Worm (Caenorhabditis elegans) whole organism, L1 larva: ENCODE data around the gene Y15E3A.5.

Experiments
- C16A3.4 ChIP-seq: fragments of 150-350 bp; optimal IDR thresholded peaks from 2 replicates; lab custom pipeline; 2014; ENCODE audit warnings: missing biosample characterization, missing genetic modification characterization
- alr-1 ChIP-seq: fragments of 200-800 bp; sonication (Bioruptor generic); optimal IDR thresholded peaks from 2 replicates; lab custom pipeline; 2018; ENCODE audit warnings: borderline replicate concordance, mild to moderate bottlenecking, missing genetic modification characterization, missing compliant biosample characterization
- ama-1 ChIP-seq: fragments of 150-350 bp; optimal IDR thresholded peaks from 2 replicates; lab custom pipeline; 2014
- blmp-1 ChIP-seq: fragments of 150-350 bp; optimal IDR thresholded peaks from 2 replicates; lab custom pipeline; 2014; ENCODE audit warnings: missing biosample characterization, missing genetic modification characterization
- ceh-63 ChIP-seq: fragments of 200-800 bp; sonication (Bioruptor generic); optimal IDR thresholded peaks from 2 replicates; lab custom pipeline; 2018; ENCODE audit warnings: mild to moderate bottlenecking, missing genetic modification characterization, missing compliant biosample characterization
- ceh-82 ChIP-seq, 3 experiments: fragments of 150-350 bp in 1 of 3; sonication (generic microtip) in 2 of 3; optimal IDR thresholded peaks; 2 replicates each; lab custom pipeline; 2014 to 2017; ENCODE audit warnings: missing biosample characterization in 3 of 3, missing genetic modification characterization in 3 of 3
- ceh-88 ChIP-seq: fragments of 200-800 bp; sonication (Bioruptor generic); IDR thresholded peaks from 2 replicates; pipeline ENCODE4 v1.3.6; 2022; ENCODE audit warnings: missing genetic modification characterization, missing compliant biosample characterization
- ceh-90 ChIP-seq: sonication (generic microtip); optimal IDR thresholded peaks from 2 replicates; lab custom pipeline; 2016; ENCODE audit warnings: missing genetic modification characterization, missing compliant biosample characterization
- efl-1 ChIP-seq, 4 experiments: fragments of 150-350 bp; optimal IDR thresholded peaks in 3 of 4; peaks in 1 of 4; 1 replicate in 1 of 4; 2 replicates in 3 of 4; lab custom pipeline; 2014; ENCODE audit warnings: missing biosample characterization in 2 of 4, missing genetic modification characterization in 2 of 4, missing genetic modification reagents in 2 of 4
- efl-3 ChIP-seq: fragments of 200-800 bp; sonication (Bioruptor generic); optimal IDR thresholded peaks from 2 replicates; lab custom pipeline; 2018; ENCODE audit warnings: mild to moderate bottlenecking, missing genetic modification characterization, missing compliant biosample characterization
- egl-13 ChIP-seq: sonication (generic microtip); optimal IDR thresholded peaks from 2 replicates; lab custom pipeline; 2016; ENCODE audit warnings: missing genotype, missing genetic modification reagents, missing genetic modification characterization, missing compliant biosample characterization
- elt-2 ChIP-seq: sonication (generic microtip); optimal IDR thresholded peaks from 2 replicates; lab custom pipeline; 2016; ENCODE audit warnings: missing genetic modification characterization, mild to moderate bottlenecking, inconsistent platforms, missing compliant biosample characterization, missing genetic modification reagents
- elt-3 ChIP-seq, 6 experiments: fragments of 150-350 bp in 1 of 6; sonication (generic microtip); optimal IDR thresholded peaks; 2 replicates each; lab custom pipeline; 2017 to 2018; ENCODE audit warnings: missing biosample characterization in 6 of 6, missing genetic modification characterization in 6 of 6, inconsistent platforms in 1 of 6
- ets-5 ChIP-seq: fragments of 200-800 bp; sonication (Bioruptor generic); IDR thresholded peaks from 2 replicates; pipeline ENCODE4 v1.3.6; 2022; ENCODE audit warnings: missing genetic modification characterization, missing compliant biosample characterization
- fkh-10 ChIP-seq: sonication (generic microtip); optimal IDR thresholded peaks from 2 replicates; lab custom pipeline; 2017; ENCODE audit warnings: missing biosample characterization, missing genetic modification reagents, missing genetic modification characterization
- fkh-4 ChIP-seq: sonication (generic microtip); optimal IDR thresholded peaks from 2 replicates; lab custom pipeline; 2016; ENCODE audit warnings: missing compliant biosample characterization, missing genetic modification characterization, borderline replicate concordance
- fkh-8 ChIP-seq: sonication (generic microtip); optimal IDR thresholded peaks from 2 replicates; lab custom pipeline; 2016; ENCODE audit warnings: mild to moderate bottlenecking, missing genetic modification characterization, missing compliant biosample characterization
- fos-1 ChIP-seq: fragments of 150-350 bp; optimal IDR thresholded peaks from 2 replicates; lab custom pipeline; 2014; ENCODE audit warnings: missing biosample characterization, missing genetic modification characterization
- grh-1 ChIP-seq: fragments of 200-800 bp; sonication (Bioruptor generic); IDR thresholded peaks from 2 replicates; pipeline ENCODE4 v1.3.6; 2022; ENCODE audit warnings: missing genetic modification reagents, missing genetic modification characterization, missing compliant biosample characterization
- hlh-4 ChIP-seq: sonication (generic microtip); optimal IDR thresholded peaks from 2 replicates; lab custom pipeline; 2016; ENCODE audit warnings: mild to moderate bottlenecking, missing genetic modification characterization, missing compliant biosample characterization
- hpl-2 ChIP-seq: fragments of 150-350 bp; optimal IDR thresholded peaks from 2 replicates; lab custom pipeline; 2014; ENCODE audit warnings: missing biosample characterization, missing genetic modification reagents, missing genetic modification characterization
- irx-1 ChIP-seq: sonication (generic microtip); optimal IDR thresholded peaks from 2 replicates; lab custom pipeline; 2016; ENCODE audit warnings: missing genetic modification characterization, missing compliant biosample characterization
- jun-1 ChIP-seq: fragments of 150-350 bp; optimal IDR thresholded peaks from 2 replicates; lab custom pipeline; 2014; ENCODE audit warnings: missing biosample characterization, missing genetic modification reagents, missing genetic modification characterization
- lin-14 ChIP-seq: fragments of 200-800 bp; sonication (Bioruptor generic); optimal IDR thresholded peaks from 2 replicates; lab custom pipeline; 2018; ENCODE audit warnings: mild to moderate bottlenecking, missing genetic modification characterization, moderate library complexity, missing compliant biosample characterization
- lin-15B ChIP-seq: fragments of 150-350 bp; sonication (generic microtip); optimal IDR thresholded peaks from 3 replicates; lab custom pipeline; 2014; ENCODE audit warnings: missing biosample characterization, missing genetic modification characterization
- lin-35 ChIP-seq, 2 experiments: fragments of 150-350 bp; optimal IDR thresholded peaks; 2 replicates each; lab custom pipeline; 2014; ENCODE audit warnings: missing biosample characterization in 2 of 2, missing genetic modification characterization in 2 of 2, missing genetic modification reagents in 2 of 2
- lin-39 ChIP-seq: fragments of 150-350 bp; optimal IDR thresholded peaks from 2 replicates; lab custom pipeline; 2014; ENCODE audit warnings: missing biosample characterization, missing genetic modification reagents, missing genetic modification characterization
- lsy-2 ChIP-seq, 2 experiments: fragments of 150-350 bp; optimal IDR thresholded peaks; 2 replicates each; lab custom pipeline; 2014; ENCODE audit warnings: missing biosample characterization in 2 of 2, missing genetic modification characterization in 2 of 2
- mdl-1 ChIP-seq, 2 experiments: fragments of 150-350 bp; optimal IDR thresholded peaks; 2 replicates each; lab custom pipeline; 2014 to 2017; ENCODE audit warnings: missing biosample characterization in 2 of 2, missing genetic modification characterization in 2 of 2, inconsistent platforms in 1 of 2
- mep-1 ChIP-seq: fragments of 150-350 bp; optimal IDR thresholded peaks from 2 replicates; lab custom pipeline; 2014; ENCODE audit warnings: missing biosample characterization, missing genetic modification characterization
- nhr-11 ChIP-seq: fragments of 150-350 bp; optimal IDR thresholded peaks from 2 replicates; lab custom pipeline; 2014; ENCODE audit warnings: missing biosample characterization, missing genetic modification characterization
- nhr-237 ChIP-seq: fragments of 150-350 bp; optimal IDR thresholded peaks from 2 replicates; lab custom pipeline; 2014; ENCODE audit warnings: missing biosample characterization, missing genetic modification characterization
- nhr-47 ChIP-seq: sonication (generic microtip); optimal IDR thresholded peaks from 2 replicates; lab custom pipeline; 2016; ENCODE audit warnings: mild to moderate bottlenecking, missing genetic modification characterization, moderate library complexity, missing compliant biosample characterization
- nhr-71 ChIP-seq: sonication (generic microtip); optimal IDR thresholded peaks from 2 replicates; lab custom pipeline; 2016; ENCODE audit warnings: mild to moderate bottlenecking, missing genetic modification characterization, moderate library complexity, missing compliant biosample characterization
- nhr-77 ChIP-seq: fragments of 150-350 bp; optimal IDR thresholded peaks from 2 replicates; lab custom pipeline; 2014; ENCODE audit warnings: missing biosample characterization, missing genetic modification characterization
- nhr-90 ChIP-seq: sonication (generic microtip); optimal IDR thresholded peaks from 2 replicates; lab custom pipeline; 2016; ENCODE audit warnings: mild to moderate bottlenecking, missing genetic modification characterization, missing compliant biosample characterization; ENCODE audit not compliant: poor library complexity
- pag-3 ChIP-seq: sonication (generic microtip); optimal IDR thresholded peaks from 2 replicates; lab custom pipeline; 2017; ENCODE audit warnings: missing genetic modification characterization, mild to moderate bottlenecking, missing compliant biosample characterization, antibody characterized with exemption, borderline replicate concordance; ENCODE audit not compliant: insufficient read depth
- pax-3 ChIP-seq: fragments of 200-800 bp; sonication (Bioruptor generic); optimal IDR thresholded peaks from 2 replicates; lab custom pipeline; 2018; ENCODE audit warnings: mild to moderate bottlenecking, missing genetic modification characterization, moderate library complexity, missing compliant biosample characterization
- pqm-1 ChIP-seq: sonication (generic microtip); optimal IDR thresholded peaks from 3 replicates; lab custom pipeline; 2017; ENCODE audit warnings: missing biosample characterization, missing genetic modification characterization
- rnt-1 ChIP-seq: sonication (generic microtip); optimal IDR thresholded peaks from 2 replicates; lab custom pipeline; 2016; ENCODE audit warnings: mild to moderate bottlenecking, missing genetic modification characterization, moderate library complexity, missing compliant biosample characterization
- snu-23 ChIP-seq: sonication (generic microtip); optimal IDR thresholded peaks from 2 replicates; lab custom pipeline; 2016; ENCODE audit warnings: missing genetic modification characterization, missing compliant biosample characterization
- sox-4 ChIP-seq: sonication (generic microtip); optimal IDR thresholded peaks from 2 replicates; lab custom pipeline; 2016; ENCODE audit warnings: missing genetic modification characterization, missing compliant biosample characterization
- sup-37 ChIP-seq: fragments of 200-800 bp; sonication (Bioruptor generic); optimal IDR thresholded peaks from 2 replicates; lab custom pipeline; 2018; ENCODE audit warnings: mild to moderate bottlenecking, missing genetic modification characterization, missing compliant biosample characterization
- swsn-7 ChIP-seq: sonication (generic microtip); optimal IDR thresholded peaks from 2 replicates; lab custom pipeline; 2016; ENCODE audit warnings: missing genetic modification characterization, missing compliant biosample characterization
- unc-30 ChIP-seq: sonication (generic microtip); optimal IDR thresholded peaks from 2 replicates; lab custom pipeline; 2017; ENCODE audit warnings: missing biosample characterization, missing genetic modification characterization
- unc-86 ChIP-seq: sonication (generic microtip); optimal IDR thresholded peaks from 2 replicates; lab custom pipeline; 2016; ENCODE audit warnings: missing genetic modification characterization, missing compliant biosample characterization
- unc-98 ChIP-seq: fragments of 200-800 bp; sonication (Bioruptor generic); IDR thresholded peaks from 2 replicates; pipeline ENCODE4 v1.3.6; 2022; ENCODE audit warnings: missing genetic modification characterization, missing compliant biosample characterization
- vab-15 ChIP-seq: sonication (generic microtip); optimal IDR thresholded peaks from 2 replicates; lab custom pipeline; 2017; ENCODE audit warnings: missing genotype, mild to moderate bottlenecking, missing genetic modification characterization, missing compliant biosample characterization
- xbp-1 ChIP-seq: sonication (generic microtip); optimal IDR thresholded peaks from 2 replicates; lab custom pipeline; 2016; ENCODE audit warnings: missing genetic modification characterization, missing compliant biosample characterization
- zag-1 ChIP-seq: fragments of 150-350 bp; optimal IDR thresholded peaks from 2 replicates; lab custom pipeline; 2014; ENCODE audit warnings: missing biosample characterization, missing genetic modification characterization
- zip-4 ChIP-seq: fragments of 200-800 bp; sonication (Bioruptor generic); optimal IDR thresholded peaks from 2 replicates; lab custom pipeline; 2018; ENCODE audit warnings: mild to moderate bottlenecking, missing genetic modification characterization, moderate library complexity, missing compliant biosample characterization
- ztf-11 ChIP-seq, 2 experiments: sonication (generic microtip); optimal IDR thresholded peaks; 2 replicates each; lab custom pipeline; 2016 to 2017; ENCODE audit warnings: missing genetic modification characterization in 2 of 2, missing biosample characterization in 1 of 2, missing compliant biosample characterization in 1 of 2
- ztf-4 ChIP-seq: fragments of 150-350 bp; optimal IDR thresholded peaks from 2 replicates; lab custom pipeline; 2014; ENCODE audit warnings: missing biosample characterization, missing genetic modification characterization

Gene Y15E3A.5

DNA sequence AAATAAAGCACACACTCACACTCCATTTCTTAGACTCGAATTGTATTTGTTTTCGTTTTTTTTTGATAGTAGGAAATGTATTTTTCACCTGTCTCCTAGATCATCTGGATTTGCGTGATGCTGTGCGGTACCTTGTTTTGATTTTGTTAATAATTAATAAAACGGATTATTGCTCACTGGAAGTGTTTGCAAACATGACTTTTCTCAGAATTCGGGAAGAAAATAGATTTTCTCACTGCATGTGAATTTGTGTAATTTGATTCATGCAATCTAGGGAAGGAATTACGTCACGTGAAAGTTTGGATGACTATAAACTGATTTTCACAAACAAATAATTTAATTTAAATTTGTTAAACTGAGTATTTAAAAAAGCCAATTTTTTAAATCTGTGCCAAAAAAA lies 3.6 kb downstream of the Y15E3A.5 start:
- TF ChIP-seq alr-1 (tag; lab: Kevin White, UChicago) (no peak), efl-3 (GFP tag; lab: Kevin White, UChicago) (no peak), nhr-237 (tag; lab: Kevin White, UChicago) (no peak), grh-1 (no peak), unc-86 (tag; lab: Kevin White, UChicago) (no peak), ets-5 (GFP tag; lab: Robert Waterston, UW) (no peak), fkh-10 (GFP tag; lab: Kevin White, UChicago) (no peak), nhr-71 (tag; lab: Kevin White, UChicago) (peak; percentile 72), ceh-63 (GFP tag; lab: Kevin White, UChicago) (no peak), xbp-1 (tag; lab: Kevin White, UChicago) (peak; percentile 11), pax-3 (tag; lab: Kevin White, UChicago) (no peak), egl-13 (tag; lab: Kevin White, UChicago) (peak; percentile 26), pag-3 (no peak), vab-15 (tag; lab: Kevin White, UChicago) (no peak), ztf-11 (tag; optimal IDR thresholded peaks at IDR 0.05; lab: Kevin White, UChicago) (no peak), pqm-1 (no peak), blmp-1 (tag; lab: Kevin White, UChicago) (no peak), snu-23 (no peak), elt-2 (no peak), ztf-4 (peak; percentile 28), nhr-90 (tag; lab: Kevin White, UChicago) (no peak), C16A3.4 (tag; lab: Kevin White, UChicago) (no peak), mdl-1 (tag; optimal IDR thresholded peaks at IDR 0.05; lab: Kevin White, UChicago) (no peak), irx-1 (tag; lab: Kevin White, UChicago) (no peak), unc-98 (no peak), lin-39 (tag; lab: Kevin White, UChicago) (no peak), nhr-77 (no peak), zip-4 (GFP tag; lab: Kevin White, UChicago) (no peak), nhr-47 (peak; percentile 78), hlh-4 (tag; lab: Kevin White, UChicago) (peak; percentile 74), efl-1 (optimal IDR thresholded peaks at IDR 0.05; lab: Kevin White, UChicago) (no peak), efl-1 (GFP tag; optimal IDR thresholded peaks at IDR 0.05 in 1 of 2; lab: Kevin White, UChicago) (peak in 1 of 2 experiments; percentile 71), sox-4 (tag; lab: Kevin White, UChicago) (no peak), lin-15B (tag; lab: Kevin White, UChicago) (no peak), ceh-90 (tag; lab: Kevin White, UChicago) (no peak), sup-37 (no peak), ceh-82 (tag; optimal IDR thresholded peaks at IDR 0.05; lab: Kevin White, UChicago) (no peak), nhr-11 (tag; lab: Kevin White, UChicago) (no peak), fkh-8 (tag; lab: Kevin White, UChicago) (peak; percentile 76), unc-30 (tag; lab: Kevin White, UChicago) (no peak), ama-1 (lab: Kevin White, UChicago) (no peak), rnt-1 (tag; lab: Kevin White, UChicago) (no peak), lin-14 (GFP tag; lab: Kevin White, UChicago) (peak; percentile 60), zag-1 (tag; lab: Kevin White, UChicago) (no peak), lin-35 (GFP tag; optimal IDR thresholded peaks at IDR 0.05; lab: Kevin White, UChicago) (no peak), elt-3 (tag; optimal IDR thresholded peaks at IDR 0.05; lab: Kevin White, UChicago) (no peak), lsy-2 (tag; optimal IDR thresholded peaks at IDR 0.05; lab: Kevin White, UChicago) (peak in 1 of 2 experiments; percentile 18), jun-1 (no peak), ceh-88 (no peak), hpl-2 (GFP tag; lab: Kevin White, UChicago) (no peak), swsn-7 (peak; percentile 17), fkh-4 (tag; lab: Kevin White, UChicago) (no peak), mep-1 (peak; percentile 35), fos-1 (tag; lab: Kevin White, UChicago) (no peak)
